Worm (Caenorhabditis elegans) whole organism, mixed stage, embryonic: ENCODE measurements around the gene sulp-5.

Experiments
- bed-3 ChIP-seq: fragments of 200-800 bp; sonication (Bioruptor generic); optimal IDR thresholded peaks from 3 replicates; lab custom pipeline; 2018; ENCODE audit warnings: mild to moderate bottlenecking, missing genetic modification characterization, moderate library complexity, missing compliant biosample characterization
- blmp-1 ChIP-seq: fragments of 150-350 bp; optimal IDR thresholded peaks from 2 replicates; lab custom pipeline; 2014; ENCODE audit warnings: missing biosample characterization, missing genetic modification characterization
- ceh-83 ChIP-seq: fragments of 200-800 bp; sonication (Bioruptor generic); optimal IDR thresholded peaks from 2 replicates; lab custom pipeline; 2018; ENCODE audit warnings: mild to moderate bottlenecking, missing genetic modification characterization, missing compliant biosample characterization
- ces-1 ChIP-seq: fragments of 150-350 bp; optimal IDR thresholded peaks from 2 replicates; lab custom pipeline; 2014; ENCODE audit warnings: missing biosample characterization, missing genetic modification reagents, missing genetic modification characterization
- cnd-1 ChIP-seq: fragments of 200-800 bp; sonication (Bioruptor generic); optimal IDR thresholded peaks from 2 replicates; lab custom pipeline; 2018; ENCODE audit warnings: mild to moderate bottlenecking, missing genetic modification characterization, missing compliant biosample characterization
- drap-1 ChIP-seq: fragments of 200-800 bp; sonication (Bioruptor generic); optimal IDR thresholded peaks from 3 replicates; lab custom pipeline; 2018; ENCODE audit warnings: mild to moderate bottlenecking, missing genetic modification characterization, missing compliant biosample characterization
- elt-1 ChIP-seq: sonication (generic microtip); optimal IDR thresholded peaks from 2 replicates; lab custom pipeline; 2017; ENCODE audit warnings: missing genetic modification characterization, mild to moderate bottlenecking, missing compliant biosample characterization, antibody characterized with exemption, moderate library complexity, borderline replicate concordance; ENCODE audit not compliant: insufficient read depth
- elt-3 ChIP-seq: fragments of 150-350 bp; optimal IDR thresholded peaks from 2 replicates; lab custom pipeline; 2014; ENCODE audit warnings: missing biosample characterization, missing genetic modification characterization
- flh-1 ChIP-seq: fragments of 200-800 bp; sonication (Bioruptor generic); optimal IDR thresholded peaks from 2 replicates; lab custom pipeline; 2018; ENCODE audit warnings: mild to moderate bottlenecking, missing genetic modification characterization, moderate library complexity, missing compliant biosample characterization
- hlh-1 ChIP-seq: fragments of 150-350 bp; optimal IDR thresholded peaks from 2 replicates; lab custom pipeline; 2014; ENCODE audit warnings: missing biosample characterization, missing genetic modification reagents, missing genetic modification characterization
- lin-32 ChIP-seq: fragments of 200-800 bp; sonication (Bioruptor generic); optimal IDR thresholded peaks from 2 replicates; lab custom pipeline; 2018; ENCODE audit warnings: mild to moderate bottlenecking, missing genetic modification characterization, missing compliant biosample characterization
- mab-5 ChIP-seq: fragments of 150-350 bp; optimal IDR thresholded peaks from 2 replicates; lab custom pipeline; 2014; ENCODE audit warnings: missing biosample characterization, missing genetic modification characterization
- mep-1 ChIP-seq: fragments of 150-350 bp; optimal IDR thresholded peaks from 2 replicates; lab custom pipeline; 2017; ENCODE audit warnings: missing biosample characterization, missing genetic modification reagents, missing genetic modification characterization, inconsistent platforms
- mls-2 ChIP-seq: sonication (generic microtip); optimal IDR thresholded peaks from 2 replicates; lab custom pipeline; 2016; ENCODE audit warnings: mild to moderate bottlenecking, missing genetic modification characterization, moderate library complexity, missing compliant biosample characterization
- nhr-12 ChIP-seq: fragments of 150-350 bp; optimal IDR thresholded peaks from 2 replicates; lab custom pipeline; 2014; ENCODE audit warnings: missing biosample characterization, missing genetic modification characterization
- nhr-2 ChIP-seq: fragments of 150-350 bp; optimal IDR thresholded peaks from 2 replicates; lab custom pipeline; 2014; ENCODE audit warnings: missing biosample characterization, missing genetic modification characterization
- nhr-28 ChIP-seq: fragments of 150-350 bp; optimal IDR thresholded peaks from 2 replicates; lab custom pipeline; 2014; ENCODE audit warnings: missing biosample characterization, missing genetic modification characterization
- nhr-76 ChIP-seq: sonication (generic microtip); optimal IDR thresholded peaks from 2 replicates; lab custom pipeline; 2017; ENCODE audit warnings: missing biosample characterization, missing genetic modification characterization
- pha-4 ChIP-seq: fragments of 150-350 bp; optimal IDR thresholded peaks from 2 replicates; lab custom pipeline; 2018; ENCODE audit warnings: missing biosample characterization, missing genetic modification reagents, missing genetic modification characterization
- sem-2 ChIP-seq: fragments of 200-800 bp; sonication (Bioruptor generic); optimal IDR thresholded peaks from 2 replicates; lab custom pipeline; 2018; ENCODE audit warnings: mild to moderate bottlenecking, missing genetic modification characterization, missing compliant biosample characterization
- sptf-1 ChIP-seq: sonication (generic microtip); optimal IDR thresholded peaks from 2 replicates; lab custom pipeline; 2017; ENCODE audit warnings: mild to moderate bottlenecking, missing genetic modification characterization, moderate library complexity, missing compliant biosample characterization
- tbx-8 ChIP-seq: fragments of 200-800 bp; sonication (Bioruptor generic); optimal IDR thresholded peaks from 2 replicates; lab custom pipeline; 2018; ENCODE audit warnings: mild to moderate bottlenecking, missing genetic modification characterization, moderate library complexity, missing compliant biosample characterization
- unc-120 ChIP-seq: sonication (generic microtip); optimal IDR thresholded peaks from 2 replicates; lab custom pipeline; 2017; ENCODE audit warnings: missing genetic modification characterization, missing compliant biosample characterization; ENCODE audit not compliant: poor library complexity, severe bottlenecking
- unc-39 ChIP-seq: fragments of 150-350 bp; optimal IDR thresholded peaks from 2 replicates; lab custom pipeline; 2014; ENCODE audit warnings: missing biosample characterization, missing genetic modification characterization
- unc-62 ChIP-seq: fragments of 150-350 bp; optimal IDR thresholded peaks from 2 replicates; lab custom pipeline; 2014; ENCODE audit warnings: missing biosample characterization, missing genetic modification reagents, missing genetic modification characterization
- zip-8 ChIP-seq: fragments of 150-350 bp; optimal IDR thresholded peaks from 2 replicates; lab custom pipeline; 2014; ENCODE audit warnings: missing biosample characterization, missing genetic modification characterization

sulp-5 gene

ce11 chrV:11905977-11906376, 26.1 kb downstream of the sulp-5 start:
- no peak for TF ChIP-seq drap-1 (GFP tag; lab: Kevin White, UChicago)
- TF ChIP-seq mab-5 (tag; lab: Kevin White, UChicago) = no peak

DNA sequence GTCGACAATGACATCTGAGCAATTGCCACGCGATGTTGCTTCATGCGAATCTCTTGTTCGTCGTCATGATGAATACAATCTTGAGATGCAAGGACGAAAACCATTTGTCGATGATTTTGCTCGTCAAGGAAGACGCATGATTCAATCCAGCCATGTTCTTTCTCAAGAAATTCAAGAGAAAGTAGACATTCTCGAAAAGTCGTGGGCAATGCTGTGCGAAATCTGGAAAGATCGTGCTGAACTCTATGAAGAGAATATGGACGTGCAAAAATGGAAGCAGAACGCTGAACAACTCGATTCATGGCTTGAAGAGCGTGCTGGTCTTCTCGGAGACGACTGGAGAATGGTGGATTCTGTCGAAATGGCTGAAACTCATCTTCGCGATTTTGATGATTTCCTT, 33.5 kb downstream of the sulp-5 start:
- no peak for TF ChIP-seq sem-2 (GFP tag; lab: Kevin White, UChicago)
- no peak for TF ChIP-seq flh-1 (GFP tag; lab: Kevin White, UChicago)
- no peak for TF ChIP-seq ces-1 (GFP tag; lab: Kevin White, UChicago)
- no peak for TF ChIP-seq mab-5 (tag; lab: Kevin White, UChicago)
- TF ChIP-seq nhr-76 (tag; lab: Kevin White, UChicago) = no peak
- TF ChIP-seq bed-3 (GFP tag; lab: Kevin White, UChicago) = no peak

DNA sequence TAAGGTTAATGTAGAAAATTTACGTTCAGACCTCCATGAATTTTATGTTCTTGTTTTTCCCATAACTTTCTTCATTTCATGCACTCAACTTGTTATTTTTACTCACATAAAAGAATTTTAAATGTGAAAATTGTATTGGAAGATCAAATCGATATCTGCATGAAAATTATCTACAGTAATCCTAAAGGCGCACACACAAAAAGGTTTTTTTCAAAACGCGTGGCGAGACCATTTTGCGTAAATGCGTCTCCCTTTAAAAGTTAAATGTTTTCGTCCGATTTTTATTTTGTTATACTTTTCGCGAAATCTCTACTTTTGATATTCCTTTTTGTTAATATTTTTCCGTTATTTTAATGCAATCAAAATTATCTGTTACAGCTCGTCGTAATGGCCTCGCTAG, 37.4 kb downstream of the sulp-5 start, which contains the start of gene R31.2:
Gene R31.2, plus strand, starts transcription at position 388 of the 400 bp plus-strand sequence.
- TF ChIP-seq unc-39 (no peak), sptf-1 (no peak), cnd-1 (tag; lab: Kevin White, UChicago) (no peak), lin-32 (no peak), sem-2 (GFP tag; lab: Kevin White, UChicago) (no peak), nhr-2 (tag; lab: Kevin White, UChicago) (no peak)

ce11 chrV:11919639-11920038, 39.8 kb downstream of the sulp-5 start:
- TF ChIP-seq tbx-8 (GFP tag; lab: Kevin White, UChicago) (no peak), hlh-1 (peak; percentile 88)
- TF ChIP-seq, all 35 proteins: peak for 1

ce11 chrV:11921229-11921628, 41.4 kb downstream of the sulp-5 start:
- TF ChIP-seq mab-5 (tag; lab: Kevin White, UChicago) (no peak), unc-62 (peak; percentile 28), nhr-12 (no peak), sem-2 (GFP tag; lab: Kevin White, UChicago) (no peak), pha-4 (tag; lab: Kevin White, UChicago) (no peak), zip-8 (tag; lab: Kevin White, UChicago) (no peak), sptf-1 (no peak)

ce11 chrV:11921689-11922517, 42.1 kb downstream of the sulp-5 start:
- TF ChIP-seq pha-4 (tag; lab: Kevin White, UChicago) = no peak
- peak; percentile 5 for TF ChIP-seq unc-62
- TF ChIP-seq hlh-1 = peak; percentile 60
- no peak for TF ChIP-seq flh-1 (GFP tag; lab: Kevin White, UChicago)
- no peak for TF ChIP-seq elt-1
- TF ChIP-seq mls-2 (tag; lab: Kevin White, UChicago) = no peak
- no peak for TF ChIP-seq lin-32
- no peak for TF ChIP-seq elt-3
- TF ChIP-seq mep-1 (tag; lab: Kevin White, UChicago) = no peak
- no peak for TF ChIP-seq ceh-83
- TF ChIP-seq sptf-1 = no peak
- no peak for TF ChIP-seq nhr-28 (tag; lab: Kevin White, UChicago)
- TF ChIP-seq nhr-2 (tag; lab: Kevin White, UChicago) = no peak
- no peak for TF ChIP-seq blmp-1 (tag; lab: Kevin White, UChicago)
- no peak for TF ChIP-seq bed-3 (GFP tag; lab: Kevin White, UChicago)
- no peak for TF ChIP-seq nhr-76 (tag; lab: Kevin White, UChicago)
- TF ChIP-seq mab-5 (tag; lab: Kevin White, UChicago) = no peak
- peak; percentile 79 for TF ChIP-seq unc-120 (tag; lab: Kevin White, UChicago)
- TF ChIP-seq, all 35 proteins: peak for 3

DNA sequence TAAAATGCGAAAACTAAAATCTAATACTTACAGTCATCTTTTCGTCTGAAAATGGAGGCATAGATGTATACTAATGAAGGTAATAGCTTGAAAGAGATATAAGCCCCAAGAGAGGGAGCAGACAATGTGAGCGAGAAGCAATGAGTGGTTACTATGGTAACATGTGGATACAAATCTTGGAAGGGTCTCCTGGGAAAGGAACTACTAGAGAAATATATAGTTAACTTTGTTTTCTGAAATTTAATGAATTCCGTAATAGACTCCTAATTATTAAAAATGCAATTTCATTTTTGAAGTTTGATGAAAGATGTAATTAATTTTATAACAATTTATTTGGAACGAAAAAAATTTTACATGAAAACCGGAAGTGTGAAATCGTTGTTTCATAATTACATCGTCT, 47.5 kb downstream of the sulp-5 start, which contains the start of gene osm-6:
Gene osm-6, minus strand, starts transcription at position 101 of the 400 bp plus-strand sequence.
- TF ChIP-seq ces-1 (GFP tag; lab: Kevin White, UChicago) (peak; percentile 1), nhr-12 (no peak)
- TF ChIP-seq, all 35 proteins: peak for 1
